Fruit fly (Drosophila melanogaster) whole organism, pupa: ENCODE data around the gene Smyd5.

ENCODE experiments used
- CG12605 ChIP-seq: fragments of 200-800 bp; sonication (Bioruptor generic); IDR thresholded peaks from 2 replicates; pipeline ENCODE4 v1.3.6; 2022; ENCODE audit warnings: missing biosample characterization, missing genetic modification characterization
- CG17806 ChIP-seq: fragments of 200-800 bp; sonication (Bioruptor generic); optimal IDR thresholded peaks from 2 replicates; lab custom pipeline; 2018; ENCODE audit warnings: missing biosample characterization, mild to moderate bottlenecking, missing genetic modification characterization, moderate library complexity
- CG34367 ChIP-seq: fragments of 200-800 bp; sonication (Bioruptor generic); optimal IDR thresholded peaks from 2 replicates; lab custom pipeline; 2018; ENCODE audit warnings: missing biosample characterization, mild to moderate bottlenecking, missing genetic modification characterization
- CG9948 ChIP-seq: fragments of 200-800 bp; sonication (Bioruptor generic); optimal IDR thresholded peaks from 2 replicates; lab custom pipeline; 2018; ENCODE audit warnings: missing biosample characterization, mild to moderate bottlenecking, missing genetic modification characterization, moderate library complexity
- Ets98B ChIP-seq: fragments of 200-800 bp; sonication (Bioruptor generic); IDR thresholded peaks from 2 replicates; pipeline ENCODE4 v1.3.6; 2022; ENCODE audit warnings: missing biosample characterization, missing genetic modification characterization

DNA sequence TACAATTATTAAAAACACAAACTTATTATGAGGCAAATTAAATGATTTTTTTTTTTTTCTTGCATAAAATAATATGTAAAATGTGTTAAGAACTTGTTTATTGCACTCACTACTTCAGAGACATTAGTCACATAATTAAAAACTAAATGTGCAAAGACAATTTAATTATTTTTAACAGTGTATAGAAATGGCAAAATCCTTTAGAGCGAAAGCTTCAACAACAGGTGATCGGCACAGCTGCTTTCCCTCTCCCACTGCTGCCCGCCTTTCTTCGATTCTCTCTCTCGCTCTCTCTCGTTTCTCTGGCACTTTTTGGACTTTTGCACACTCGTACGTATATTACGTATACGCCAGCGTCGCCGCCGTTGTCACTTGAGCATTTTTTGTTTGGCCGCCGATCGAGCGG, 38.2 kb downstream of the Smyd5 start:
- TF ChIP-seq CG34367 (tag; lab: Kevin White, UChicago) (no peak), CG12605 (GFP tag; lab: Robert Waterston, UW) (no peak; the same call in 1 of the 2 replicates), CG17806 (tag; lab: Kevin White, UChicago) (no peak), CG9948 (tag; lab: Kevin White, UChicago) (no peak), Ets98B (GFP tag; lab: Robert Waterston, UW) (no peak; the same call in 1 of the 2 replicates)
